Worm (Caenorhabditis elegans) whole organism, early embryonic: ENCODE results near the gene Y57G11C.1144.
"Not testable (repeated sequence)": the region's sequence is repeated elsewhere in the genome, so short reads cannot be mapped to it uniquely, and the experiment has no call there.

Source experiments
- B0310.2 ChIP-seq: sonication (generic microtip); optimal IDR thresholded peaks from 2 replicates; lab custom pipeline; 2016; ENCODE audit warnings: mild to moderate bottlenecking, missing genetic modification characterization, missing compliant biosample characterization
- F13C5.2 ChIP-seq: sonication (generic microtip); optimal IDR thresholded peaks from 2 replicates; lab custom pipeline; 2017; ENCODE audit warnings: mild to moderate bottlenecking, missing genetic modification characterization, inconsistent platforms, missing compliant biosample characterization
- aly-1 ChIP-seq: sonication (generic microtip); optimal IDR thresholded peaks from 2 replicates; lab custom pipeline; 2016; ENCODE audit warnings: missing genetic modification characterization, missing compliant biosample characterization
- ama-1 ChIP-seq: fragments of 150-350 bp; optimal IDR thresholded peaks from 2 replicates; lab custom pipeline; 2014
- ceh-13 ChIP-seq: fragments of 200-800 bp; sonication (Bioruptor generic); optimal IDR thresholded peaks from 2 replicates; lab custom pipeline; 2018; ENCODE audit warnings: mild to moderate bottlenecking, missing genetic modification characterization, missing compliant biosample characterization
- ceh-36 ChIP-seq: sonication (generic microtip); optimal IDR thresholded peaks from 2 replicates; lab custom pipeline; 2016; ENCODE audit warnings: missing genetic modification characterization, inconsistent platforms, missing compliant biosample characterization
- ets-7 ChIP-seq: sonication (generic microtip); optimal IDR thresholded peaks from 2 replicates; lab custom pipeline; 2016; ENCODE audit warnings: missing genotype, missing genetic modification characterization, missing compliant biosample characterization
- flt-1 ChIP-seq: fragments of 200-800 bp; sonication (Bioruptor generic); IDR thresholded peaks from 2 replicates; pipeline ENCODE4 v1.3.6; 2022; ENCODE audit warnings: missing genetic modification characterization, missing compliant biosample characterization
- hmbx-1 ChIP-seq: sonication (generic microtip); optimal IDR thresholded peaks from 2 replicates; lab custom pipeline; 2016; ENCODE audit warnings: mild to moderate bottlenecking, missing genetic modification characterization, missing compliant biosample characterization
- hmg-4 ChIP-seq: fragments of 200-800 bp; sonication (Bioruptor generic); optimal IDR thresholded peaks from 2 replicates; lab custom pipeline; 2018; ENCODE audit warnings: mild to moderate bottlenecking, missing genetic modification characterization, missing compliant biosample characterization
- hnd-1 ChIP-seq: sonication (generic microtip); optimal IDR thresholded peaks from 2 replicates; lab custom pipeline; 2016; ENCODE audit warnings: missing genetic modification characterization, missing compliant biosample characterization
- pes-1 ChIP-seq: fragments of 200-800 bp; sonication (Bioruptor generic); IDR thresholded peaks from 2 replicates; pipeline ENCODE4 v1.3.6; 2022; ENCODE audit warnings: missing genetic modification reagents, missing genetic modification characterization, missing compliant biosample characterization
- scrt-1 ChIP-seq: fragments of 200-800 bp; sonication (Bioruptor generic); IDR thresholded peaks from 2 replicates; pipeline ENCODE4 v1.3.6; 2022; ENCODE audit warnings: missing genetic modification characterization, missing compliant biosample characterization
- sea-1 ChIP-seq: fragments of 200-800 bp; sonication (Bioruptor generic); conservative IDR thresholded peaks from 2 replicates; pipeline ENCODE4 v1.3.6; 2022; ENCODE audit warnings: missing genetic modification characterization, missing compliant biosample characterization
- tbx-11 ChIP-seq: fragments of 200-800 bp; sonication (Bioruptor generic); IDR thresholded peaks from 2 replicates; pipeline ENCODE4 v1.3.6; 2022; ENCODE audit warnings: missing genetic modification characterization, missing compliant biosample characterization
- tbx-37 ChIP-seq: fragments of 200-800 bp; sonication (Bioruptor generic); conservative IDR thresholded peaks from 2 replicates; pipeline ENCODE4 v1.3.6; 2022; ENCODE audit warnings: missing genetic modification reagents, missing genetic modification characterization, missing compliant biosample characterization
- tra-4 ChIP-seq: sonication (generic microtip); optimal IDR thresholded peaks from 2 replicates; lab custom pipeline; 2017; ENCODE audit warnings: missing genetic modification characterization, missing compliant biosample characterization

Gene Y57G11C.1144

ce11 chrIV:14929421-14929820, 7.7 kb upstream of the Y57G11C.1144 start, which contains the start of gene Y57G11C.28:
Y57G11C.28 (plus strand) TSS chrIV:14929721.
- TF ChIP-seq hmbx-1 (tag; lab: Kevin White, UChicago) (no peak), flt-1 (GFP tag; lab: Robert Waterston, UW) (no peak), tbx-11 (no peak), aly-1 (tag; lab: Kevin White, UChicago) (no peak), ama-1 (lab: Kevin White, UChicago) (no peak), hmg-4 (GFP tag; lab: Kevin White, UChicago) (no peak), ceh-13 (GFP tag; lab: Kevin White, UChicago) (no peak), tra-4 (tag; lab: Kevin White, UChicago) (no peak), pes-1 (GFP tag; lab: Robert Waterston, UW) (no peak), sea-1 (GFP tag; lab: Robert Waterston, UW) (no peak), ets-7 (tag; lab: Kevin White, UChicago) (no peak), hnd-1 (tag; lab: Kevin White, UChicago) (no peak), B0310.2 (no peak), tbx-37 (GFP tag; lab: Robert Waterston, UW) (no peak)

ce11 chrIV:14932640-14933039, 4.5 kb upstream of the Y57G11C.1144 start, which contains the start of gene Y57G11C.1131:
Y57G11C.1131 (plus strand) TSS chrIV:14932972.
- TF ChIP-seq aly-1 (tag; lab: Kevin White, UChicago) (no peak), B0310.2 (no peak), sea-1 (GFP tag; lab: Robert Waterston, UW) (no peak), F13C5.2 (tag; lab: Kevin White, UChicago) (no peak), flt-1 (GFP tag; lab: Robert Waterston, UW) (no peak), tbx-37 (GFP tag; lab: Robert Waterston, UW) (no peak), hnd-1 (tag; lab: Kevin White, UChicago) (no peak), tbx-11 (no peak), hmg-4 (GFP tag; lab: Kevin White, UChicago) (no peak), ets-7 (tag; lab: Kevin White, UChicago) (no peak), pes-1 (GFP tag; lab: Robert Waterston, UW) (no peak), ceh-13 (GFP tag; lab: Kevin White, UChicago) (no peak), hmbx-1 (tag; lab: Kevin White, UChicago) (no peak), ceh-36 (tag; lab: Kevin White, UChicago) (no peak), tra-4 (tag; lab: Kevin White, UChicago) (no peak)

ce11 chrIV:14938596-14938995, 1.5 kb downstream of the Y57G11C.1144 start, which contains the start of gene Y57G11C.30:
Y57G11C.30 (plus strand) TSS chrIV:14938896.
- not testable (repeated sequence) for TF ChIP-seq B0310.2; tbx-11; hmbx-1 (tag; lab: Kevin White, UChicago)

- TF ChIP-seq tra-4 (tag; lab: Kevin White, UChicago) (no peak), scrt-1 (GFP tag; lab: Robert Waterston, UW) (no peak), pes-1 (GFP tag; lab: Robert Waterston, UW) (no peak), ceh-13 (GFP tag; lab: Kevin White, UChicago) (no peak), hmbx-1 (tag; lab: Kevin White, UChicago) (no peak), tbx-37 (GFP tag; lab: Robert Waterston, UW) (no peak), ets-7 (tag; lab: Kevin White, UChicago) (no peak), hnd-1 (tag; lab: Kevin White, UChicago) (no peak), F13C5.2 (tag; lab: Kevin White, UChicago) (no peak), ama-1 (lab: Kevin White, UChicago) (no peak), sea-1 (GFP tag; lab: Robert Waterston, UW) (no peak), ceh-36 (tag; lab: Kevin White, UChicago) (no peak), tbx-11 (no peak), flt-1 (GFP tag; lab: Robert Waterston, UW) (no peak), B0310.2 (no peak), aly-1 (tag; lab: Kevin White, UChicago) (no peak), hmg-4 (GFP tag; lab: Kevin White, UChicago) (no peak)
Observed at ce11 chrIV:14944234-14944633, 7.1 kb downstream of the Y57G11C.1144 start, which contains the start of gene Y57G11C.48. Y57G11C.48 (minus strand) TSS chrIV:14944334.

- no peak for TF ChIP-seq tbx-11
- no peak for TF ChIP-seq sea-1 (GFP tag; lab: Robert Waterston, UW)
- TF ChIP-seq aly-1 (tag; lab: Kevin White, UChicago) = no peak
- TF ChIP-seq flt-1 (GFP tag; lab: Robert Waterston, UW) = no peak
- no peak for TF ChIP-seq B0310.2
- no peak for TF ChIP-seq ceh-13 (GFP tag; lab: Kevin White, UChicago)
- no peak for TF ChIP-seq tbx-37 (GFP tag; lab: Robert Waterston, UW)
- TF ChIP-seq pes-1 (GFP tag; lab: Robert Waterston, UW) = no peak
- no peak for TF ChIP-seq hmbx-1 (tag; lab: Kevin White, UChicago)
- no peak for TF ChIP-seq hnd-1 (tag; lab: Kevin White, UChicago)
- no peak for TF ChIP-seq scrt-1 (GFP tag; lab: Robert Waterston, UW)
Observed at ce11 chrIV:14949048-14949447, 11.9 kb downstream of the Y57G11C.1144 start.

ce11 chrIV:14950468-14950867, 13.4 kb downstream of the Y57G11C.1144 start, which contains the start of gene Y41E3.22:
Y41E3.22 (plus strand) TSS chrIV:14950710.
- TF ChIP-seq tbx-11 (no peak), hmbx-1 (tag; lab: Kevin White, UChicago) (no peak), ets-7 (tag; lab: Kevin White, UChicago) (no peak)

- no peak for TF ChIP-seq B0310.2
- no peak for TF ChIP-seq ama-1 (lab: Kevin White, UChicago)
- no peak for TF ChIP-seq ceh-13 (GFP tag; lab: Kevin White, UChicago)
- no peak for TF ChIP-seq tra-4 (tag; lab: Kevin White, UChicago)
- no peak for TF ChIP-seq tbx-11
- no peak for TF ChIP-seq pes-1 (GFP tag; lab: Robert Waterston, UW)
- TF ChIP-seq ets-7 (tag; lab: Kevin White, UChicago) = no peak
- TF ChIP-seq flt-1 (GFP tag; lab: Robert Waterston, UW) = no peak
Observed at ce11 chrIV:14953802-14954201, 16.7 kb downstream of the Y57G11C.1144 start.
